Fruit fly (Drosophila melanogaster): ENCODE measurements around the gene CG18764.

DNA sequence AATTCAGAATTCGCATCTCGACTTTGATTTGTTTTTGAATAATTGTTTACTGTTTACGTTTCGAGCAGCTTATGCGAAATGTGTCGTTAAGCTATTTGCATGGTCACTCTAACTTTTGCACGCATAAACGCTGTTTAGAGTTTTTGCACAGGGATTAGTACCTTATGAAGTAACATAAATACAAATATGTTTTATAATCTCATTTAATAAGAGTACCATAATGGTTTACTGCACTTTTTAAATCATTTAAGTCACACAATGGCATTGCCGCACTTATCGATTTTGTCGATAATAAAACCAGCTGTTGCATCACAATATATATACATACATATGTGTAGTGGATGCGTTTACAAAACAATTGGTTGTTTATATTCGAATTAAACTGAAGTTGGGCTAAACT is at the start of gene CG18764, which contains the start of gene CG6813:
- TF ChIP-seq ovo (GFP tag; optimal IDR thresholded peaks at IDR 0.05): no peak
- TF ChIP-seq CG1620 (GFP tag; optimal IDR thresholded peaks at IDR 0.05): no peak
- peak; percentile 8 for TF ChIP-seq CG11617 (GFP tag; optimal IDR thresholded peaks at IDR 0.05)
- TF ChIP-seq CG12768 (GFP tag; optimal IDR thresholded peaks at IDR 0.05): no peak
- TF ChIP-seq Hr96 (GFP tag; optimal IDR thresholded peaks at IDR 0.05): no peak
- no peak for TF ChIP-seq CG7101 (tag; optimal IDR thresholded peaks at IDR 0.05)
- TF ChIP-seq CG7045 (GFP tag; optimal IDR thresholded peaks at IDR 0.05): no peak
- TF ChIP-seq Crg-1 (GFP tag; optimal IDR thresholded peaks at IDR 0.05): no peak
- TF ChIP-seq tj (GFP tag; optimal IDR thresholded peaks at IDR 0.05): peak; percentile 2

Measured in whole organism, adult.